Worm (Caenorhabditis elegans) whole organism, L1 larva: ENCODE data around the gene F08F3.1.

Source experiments
- C34B4.2 ChIP-seq: sonication (generic microtip); optimal IDR thresholded peaks from 2 replicates; lab custom pipeline; 2017; ENCODE audit warnings: mild to moderate bottlenecking, missing genetic modification characterization, missing compliant biosample characterization
- F16B12.6 ChIP-seq: fragments of 150-350 bp; optimal IDR thresholded peaks from 2 replicates; lab custom pipeline; 2014; ENCODE audit warnings: missing biosample characterization, missing genetic modification characterization
- aha-1 ChIP-seq: fragments of 150-350 bp; optimal IDR thresholded peaks from 2 replicates; lab custom pipeline; 2014; ENCODE audit warnings: missing biosample characterization, missing genetic modification characterization
- aly-2 ChIP-seq: fragments of 150-350 bp; optimal IDR thresholded peaks from 2 replicates; lab custom pipeline; 2014; ENCODE audit warnings: missing biosample characterization, missing genetic modification characterization
- ceh-88 ChIP-seq: fragments of 200-800 bp; sonication (Bioruptor generic); IDR thresholded peaks from 2 replicates; pipeline ENCODE4 v1.3.6; 2022; ENCODE audit warnings: missing genetic modification characterization, missing compliant biosample characterization
- ceh-90 ChIP-seq: sonication (generic microtip); optimal IDR thresholded peaks from 2 replicates; lab custom pipeline; 2016; ENCODE audit warnings: missing genetic modification characterization, missing compliant biosample characterization
- ces-1 ChIP-seq: fragments of 150-350 bp; optimal IDR thresholded peaks from 2 replicates; lab custom pipeline; 2014; ENCODE audit warnings: missing biosample characterization, missing genetic modification reagents, missing genetic modification characterization
- dpl-1 ChIP-seq, 3 experiments: fragments of 150-350 bp in 2 of 3; sonication (generic microtip) in 1 of 3; optimal IDR thresholded peaks; 2 replicates each; lab custom pipeline; 2014 to 2017; ENCODE audit warnings: missing biosample characterization in 3 of 3, missing genetic modification characterization in 3 of 3, missing genetic modification reagents in 3 of 3
- dsc-1 ChIP-seq: sonication (generic microtip); optimal IDR thresholded peaks from 2 replicates; lab custom pipeline; 2016; ENCODE audit warnings: mild to moderate bottlenecking, missing genetic modification characterization, missing compliant biosample characterization
- efl-1 ChIP-seq, 4 experiments: fragments of 150-350 bp; optimal IDR thresholded peaks in 3 of 4; peaks in 1 of 4; 1 replicate in 1 of 4; 2 replicates in 3 of 4; lab custom pipeline; 2014; ENCODE audit warnings: missing biosample characterization in 2 of 4, missing genetic modification characterization in 2 of 4, missing genetic modification reagents in 2 of 4
- efl-3 ChIP-seq: fragments of 200-800 bp; sonication (Bioruptor generic); optimal IDR thresholded peaks from 2 replicates; lab custom pipeline; 2018; ENCODE audit warnings: mild to moderate bottlenecking, missing genetic modification characterization, missing compliant biosample characterization
- elt-2 ChIP-seq: sonication (generic microtip); optimal IDR thresholded peaks from 2 replicates; lab custom pipeline; 2016; ENCODE audit warnings: missing genetic modification characterization, mild to moderate bottlenecking, inconsistent platforms, missing compliant biosample characterization, missing genetic modification reagents
- elt-3 ChIP-seq, 6 experiments: fragments of 150-350 bp in 1 of 6; sonication (generic microtip); optimal IDR thresholded peaks; 2 replicates each; lab custom pipeline; 2017 to 2018; ENCODE audit warnings: missing biosample characterization in 6 of 6, missing genetic modification characterization in 6 of 6, inconsistent platforms in 1 of 6
- fkh-10 ChIP-seq: sonication (generic microtip); optimal IDR thresholded peaks from 2 replicates; lab custom pipeline; 2017; ENCODE audit warnings: missing biosample characterization, missing genetic modification reagents, missing genetic modification characterization
- fkh-8 ChIP-seq: sonication (generic microtip); optimal IDR thresholded peaks from 2 replicates; lab custom pipeline; 2016; ENCODE audit warnings: mild to moderate bottlenecking, missing genetic modification characterization, missing compliant biosample characterization
- grh-1 ChIP-seq: fragments of 200-800 bp; sonication (Bioruptor generic); IDR thresholded peaks from 2 replicates; pipeline ENCODE4 v1.3.6; 2022; ENCODE audit warnings: missing genetic modification reagents, missing genetic modification characterization, missing compliant biosample characterization
- hlh-17 ChIP-seq: fragments of 200-800 bp; sonication (Bioruptor generic); optimal IDR thresholded peaks from 2 replicates; lab custom pipeline; 2018; ENCODE audit warnings: missing genetic modification characterization, mild to moderate bottlenecking, missing compliant biosample characterization, moderate library complexity, borderline replicate concordance
- hlh-4 ChIP-seq: sonication (generic microtip); optimal IDR thresholded peaks from 2 replicates; lab custom pipeline; 2016; ENCODE audit warnings: mild to moderate bottlenecking, missing genetic modification characterization, missing compliant biosample characterization
- irx-1 ChIP-seq: sonication (generic microtip); optimal IDR thresholded peaks from 2 replicates; lab custom pipeline; 2016; ENCODE audit warnings: missing genetic modification characterization, missing compliant biosample characterization
- isw-1 ChIP-seq: fragments of 200-800 bp; sonication (Bioruptor generic); IDR thresholded peaks from 2 replicates; pipeline ENCODE4 v1.3.6; 2022; ENCODE audit warnings: missing genetic modification characterization, missing compliant biosample characterization
- jun-1 ChIP-seq: fragments of 150-350 bp; optimal IDR thresholded peaks from 2 replicates; lab custom pipeline; 2014; ENCODE audit warnings: missing biosample characterization, missing genetic modification reagents, missing genetic modification characterization
- lin-13 ChIP-seq: fragments of 150-350 bp; optimal IDR thresholded peaks from 2 replicates; lab custom pipeline; 2014; ENCODE audit warnings: missing biosample characterization, missing genetic modification reagents, missing genetic modification characterization
- lin-14 ChIP-seq: fragments of 200-800 bp; sonication (Bioruptor generic); optimal IDR thresholded peaks from 2 replicates; lab custom pipeline; 2018; ENCODE audit warnings: mild to moderate bottlenecking, missing genetic modification characterization, moderate library complexity, missing compliant biosample characterization
- lin-15B ChIP-seq: fragments of 150-350 bp; sonication (generic microtip); optimal IDR thresholded peaks from 3 replicates; lab custom pipeline; 2014; ENCODE audit warnings: missing biosample characterization, missing genetic modification characterization
- lin-39 ChIP-seq: fragments of 150-350 bp; optimal IDR thresholded peaks from 2 replicates; lab custom pipeline; 2014; ENCODE audit warnings: missing biosample characterization, missing genetic modification reagents, missing genetic modification characterization
- lir-3 ChIP-seq: sonication (generic microtip); optimal IDR thresholded peaks from 2 replicates; lab custom pipeline; 2016; ENCODE audit warnings: mild to moderate bottlenecking, missing genetic modification characterization, moderate library complexity, missing compliant biosample characterization; ENCODE audit not compliant: poor library complexity
- lsy-2 ChIP-seq, 2 experiments: fragments of 150-350 bp; optimal IDR thresholded peaks; 2 replicates each; lab custom pipeline; 2014; ENCODE audit warnings: missing biosample characterization in 2 of 2, missing genetic modification characterization in 2 of 2
- mdl-1 ChIP-seq, 2 experiments: fragments of 150-350 bp; optimal IDR thresholded peaks; 2 replicates each; lab custom pipeline; 2014 to 2017; ENCODE audit warnings: missing biosample characterization in 2 of 2, missing genetic modification characterization in 2 of 2, inconsistent platforms in 1 of 2
- mep-1 ChIP-seq: fragments of 150-350 bp; optimal IDR thresholded peaks from 2 replicates; lab custom pipeline; 2014; ENCODE audit warnings: missing biosample characterization, missing genetic modification characterization
- nhr-12 ChIP-seq: sonication (generic microtip); optimal IDR thresholded peaks from 2 replicates; lab custom pipeline; 2017; ENCODE audit warnings: missing biosample characterization, missing genetic modification characterization
- nhr-19 ChIP-seq: fragments of 200-800 bp; sonication (Bioruptor generic); conservative IDR thresholded peaks from 2 replicates; pipeline ENCODE4 v1.3.6; 2022; ENCODE audit warnings: missing genetic modification characterization, missing compliant biosample characterization
- nhr-20 ChIP-seq: sonication (generic microtip); optimal IDR thresholded peaks from 2 replicates; lab custom pipeline; 2016; ENCODE audit warnings: mild to moderate bottlenecking, missing genetic modification characterization, missing compliant biosample characterization
- nhr-237 ChIP-seq: fragments of 150-350 bp; optimal IDR thresholded peaks from 2 replicates; lab custom pipeline; 2014; ENCODE audit warnings: missing biosample characterization, missing genetic modification characterization
- nhr-47 ChIP-seq: sonication (generic microtip); optimal IDR thresholded peaks from 2 replicates; lab custom pipeline; 2016; ENCODE audit warnings: mild to moderate bottlenecking, missing genetic modification characterization, moderate library complexity, missing compliant biosample characterization
- nhr-71 ChIP-seq: sonication (generic microtip); optimal IDR thresholded peaks from 2 replicates; lab custom pipeline; 2016; ENCODE audit warnings: mild to moderate bottlenecking, missing genetic modification characterization, moderate library complexity, missing compliant biosample characterization
- nhr-76 ChIP-seq: sonication (generic microtip); optimal IDR thresholded peaks from 2 replicates; lab custom pipeline; 2017; ENCODE audit warnings: missing biosample characterization, missing genetic modification characterization
- nhr-84 ChIP-seq: sonication (generic microtip); optimal IDR thresholded peaks from 2 replicates; lab custom pipeline; 2017; ENCODE audit warnings: missing biosample characterization, missing genetic modification characterization
- nhr-85 ChIP-seq: sonication (generic microtip); peaks from one replicate; lab custom pipeline; 2016; ENCODE audit warnings: missing genetic modification characterization, inconsistent platforms, missing compliant biosample characterization
- nhr-90 ChIP-seq: sonication (generic microtip); optimal IDR thresholded peaks from 2 replicates; lab custom pipeline; 2016; ENCODE audit warnings: mild to moderate bottlenecking, missing genetic modification characterization, missing compliant biosample characterization; ENCODE audit not compliant: poor library complexity
- rnt-1 ChIP-seq: sonication (generic microtip); optimal IDR thresholded peaks from 2 replicates; lab custom pipeline; 2016; ENCODE audit warnings: mild to moderate bottlenecking, missing genetic modification characterization, moderate library complexity, missing compliant biosample characterization
- skn-1 ChIP-seq: fragments of 150-350 bp; optimal IDR thresholded peaks from 2 replicates; lab custom pipeline; 2014; ENCODE audit warnings: missing biosample characterization, missing genetic modification characterization
- sox-4 ChIP-seq: sonication (generic microtip); optimal IDR thresholded peaks from 2 replicates; lab custom pipeline; 2016; ENCODE audit warnings: missing genetic modification characterization, missing compliant biosample characterization
- sptf-1 ChIP-seq: fragments of 150-350 bp; optimal IDR thresholded peaks from 2 replicates; lab custom pipeline; 2014; ENCODE audit warnings: missing biosample characterization, missing genetic modification characterization
- sup-37 ChIP-seq: fragments of 200-800 bp; sonication (Bioruptor generic); optimal IDR thresholded peaks from 2 replicates; lab custom pipeline; 2018; ENCODE audit warnings: mild to moderate bottlenecking, missing genetic modification characterization, missing compliant biosample characterization
- tbx-2 ChIP-seq: sonication (generic microtip); optimal IDR thresholded peaks from 2 replicates; lab custom pipeline; 2016; ENCODE audit warnings: missing genetic modification characterization, missing compliant biosample characterization
- unc-130 ChIP-seq: fragments of 150-350 bp; optimal IDR thresholded peaks from 2 replicates; lab custom pipeline; 2017; ENCODE audit warnings: missing biosample characterization, missing genetic modification characterization, inconsistent platforms
- unc-86 ChIP-seq: sonication (generic microtip); optimal IDR thresholded peaks from 2 replicates; lab custom pipeline; 2016; ENCODE audit warnings: missing genetic modification characterization, missing compliant biosample characterization
- unc-98 ChIP-seq: fragments of 200-800 bp; sonication (Bioruptor generic); IDR thresholded peaks from 2 replicates; pipeline ENCODE4 v1.3.6; 2022; ENCODE audit warnings: missing genetic modification characterization, missing compliant biosample characterization
- vab-15 ChIP-seq: sonication (generic microtip); optimal IDR thresholded peaks from 2 replicates; lab custom pipeline; 2017; ENCODE audit warnings: missing genotype, mild to moderate bottlenecking, missing genetic modification characterization, missing compliant biosample characterization
- xbp-1 ChIP-seq: sonication (generic microtip); optimal IDR thresholded peaks from 2 replicates; lab custom pipeline; 2016; ENCODE audit warnings: missing genetic modification characterization, missing compliant biosample characterization
- zip-4 ChIP-seq: fragments of 200-800 bp; sonication (Bioruptor generic); optimal IDR thresholded peaks from 2 replicates; lab custom pipeline; 2018; ENCODE audit warnings: mild to moderate bottlenecking, missing genetic modification characterization, moderate library complexity, missing compliant biosample characterization
- ztf-11 ChIP-seq, 2 experiments: sonication (generic microtip); optimal IDR thresholded peaks; 2 replicates each; lab custom pipeline; 2016 to 2017; ENCODE audit warnings: missing genetic modification characterization in 2 of 2, missing biosample characterization in 1 of 2, missing compliant biosample characterization in 1 of 2
- ztf-4 ChIP-seq: fragments of 150-350 bp; optimal IDR thresholded peaks from 2 replicates; lab custom pipeline; 2014; ENCODE audit warnings: missing biosample characterization, missing genetic modification characterization

Gene F08F3.1

DNA sequence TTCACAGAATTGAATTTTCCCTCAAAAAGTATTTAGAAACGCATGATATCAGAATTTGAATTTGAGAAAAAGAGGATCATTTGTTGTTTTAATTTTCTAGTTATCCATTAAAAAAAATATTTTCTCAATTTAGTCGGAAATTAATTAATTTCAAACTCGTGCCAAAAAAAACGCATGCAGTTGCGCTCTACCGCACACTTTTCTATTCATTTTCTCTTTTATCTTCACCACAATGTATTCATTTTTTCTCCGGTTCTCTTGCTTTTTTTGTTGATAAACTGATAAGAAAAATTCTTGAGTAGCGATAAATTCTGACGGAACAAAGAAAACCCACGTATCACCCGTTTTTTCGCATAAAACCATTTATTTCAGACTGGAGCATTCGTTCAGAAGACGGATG is 12.9 kb upstream of the F08F3.1 start, which contains the start of gene acl-6:
TSS of gene acl-6 (plus strand) at position 367 of the 400 bp plus-strand sequence.
- no peak for TF ChIP-seq grh-1 (GFP tag; lab: Robert Waterston, UW)
- no peak for TF ChIP-seq lir-3 (tag; lab: Kevin White, UChicago)
- no peak for TF ChIP-seq dsc-1
- peak; percentile 44 for TF ChIP-seq mep-1 (tag; lab: Kevin White, UChicago)
- peak; percentile 59 for TF ChIP-seq lin-14 (GFP tag; lab: Kevin White, UChicago)
- no peak for TF ChIP-seq sup-37 (GFP tag; lab: Kevin White, UChicago)
- TF ChIP-seq nhr-76: no peak
- TF ChIP-seq ceh-90: no peak
- no peak for TF ChIP-seq hlh-17
- TF ChIP-seq nhr-20: peak; percentile 80
- TF ChIP-seq sptf-1 (tag; lab: Kevin White, UChicago): no peak
- TF ChIP-seq ztf-11 (tag; optimal IDR thresholded peaks at IDR 0.05; lab: Kevin White, UChicago): no peak
- peak; percentile 48 to 90 for TF ChIP-seq efl-1 (optimal IDR thresholded peaks at IDR 0.05; lab: Kevin White, UChicago)
- peak; percentile 89 to 99 for TF ChIP-seq efl-1 (GFP tag; optimal IDR thresholded peaks at IDR 0.05 in 1 of 2; lab: Kevin White, UChicago)
- no peak for TF ChIP-seq unc-98 (GFP tag; lab: Robert Waterston, UW)
- TF ChIP-seq nhr-19 (GFP tag; lab: Robert Waterston, UW): no peak
- no peak for TF ChIP-seq nhr-237 (tag; lab: Kevin White, UChicago)
- no peak for TF ChIP-seq vab-15 (tag; lab: Kevin White, UChicago)
- TF ChIP-seq aha-1 (tag; lab: Kevin White, UChicago): no peak
- TF ChIP-seq jun-1 (tag; lab: Kevin White, UChicago): peak; percentile 53
- no peak for TF ChIP-seq nhr-84
- peak; percentile 11 for TF ChIP-seq tbx-2 (tag; lab: Kevin White, UChicago)
- no peak for TF ChIP-seq fkh-8
- no peak for TF ChIP-seq lin-39 (tag; lab: Kevin White, UChicago)
- TF ChIP-seq isw-1 (GFP tag; lab: Robert Waterston, UW): no peak
- TF ChIP-seq skn-1 (tag; lab: Kevin White, UChicago): peak; percentile 3
- no peak for TF ChIP-seq sox-4 (tag; lab: Kevin White, UChicago)
- no peak for TF ChIP-seq ces-1 (GFP tag; lab: Kevin White, UChicago)
- no peak for TF ChIP-seq zip-4 (GFP tag; lab: Kevin White, UChicago)
- no peak for TF ChIP-seq hlh-4
- TF ChIP-seq ceh-88: no peak
- TF ChIP-seq ztf-4 (tag; lab: Kevin White, UChicago): no peak
- no peak for TF ChIP-seq unc-130
- peak; percentile 85 to 91 (median 91) for TF ChIP-seq dpl-1 (GFP tag; optimal IDR thresholded peaks at IDR 0.05; lab: Kevin White, UChicago)
- no peak for TF ChIP-seq lin-15B (tag; lab: Kevin White, UChicago)
- TF ChIP-seq unc-86 (tag; lab: Kevin White, UChicago): no peak
- peak; percentile 25 for TF ChIP-seq lin-13
- TF ChIP-seq F16B12.6 (tag; lab: Kevin White, UChicago): peak; percentile 10
- peak in 1 of 2 experiments; percentile 33 for TF ChIP-seq mdl-1 (tag; optimal IDR thresholded peaks at IDR 0.05; lab: Kevin White, UChicago)
- TF ChIP-seq rnt-1 (tag; lab: Kevin White, UChicago): no peak
- TF ChIP-seq xbp-1 (tag; lab: Kevin White, UChicago): peak; percentile 16
- peak; percentile 64 for TF ChIP-seq nhr-90 (tag; lab: Kevin White, UChicago)
- TF ChIP-seq nhr-71: peak; percentile 59
- TF ChIP-seq lsy-2 (tag; optimal IDR thresholded peaks at IDR 0.05; lab: Kevin White, UChicago): peak; percentile 44 to 76
- TF ChIP-seq nhr-12 (tag; lab: Kevin White, UChicago): no peak
- TF ChIP-seq fkh-10 (GFP tag; lab: Kevin White, UChicago): no peak
- no peak for TF ChIP-seq irx-1 (tag; lab: Kevin White, UChicago)
- no peak for TF ChIP-seq aly-2 (tag; lab: Kevin White, UChicago)
- peak in 4 of 6 experiments; percentile 39 to 79 (median 68) for TF ChIP-seq elt-3 (tag; optimal IDR thresholded peaks at IDR 0.05; lab: Kevin White, UChicago)
- no peak for TF ChIP-seq efl-3 (GFP tag; lab: Kevin White, UChicago)
- no peak for TF ChIP-seq C34B4.2 (tag; lab: Kevin White, UChicago)
- peak; percentile 37 for TF ChIP-seq nhr-47 (tag; lab: Kevin White, UChicago)
- TF ChIP-seq elt-2 (tag; lab: Kevin White, UChicago): peak; percentile 97
- peak; percentile 61 for TF ChIP-seq nhr-85
